Fruit fly (Drosophila melanogaster): ENCODE results near the gene CG44153.

The CG44153 gene

dm6 chr2L:10180182-10180779 lies at the start of gene CG44153:
Gene CG44153 (minus strand): TSS chr2L:10180256.
- no peak for TF ChIP-seq noc (tag; optimal IDR thresholded peaks at IDR 0.05)

dm6 chr2L:10226724-10227407 lies 46.8 kb upstream of the CG44153 start, which contains the start of gene CG5708:
Gene CG5708 (minus strand): TSS chr2L:10226808.
- no peak for TF ChIP-seq noc (tag; optimal IDR thresholded peaks at IDR 0.05)

dm6 chr2L:10226213-10226723 lies 46.2 kb upstream of the CG44153 start:
- TF ChIP-seq noc (tag; optimal IDR thresholded peaks at IDR 0.05): no peak

dm6 chr2L:10222550-10223231 lies 42.6 kb upstream of the CG44153 start, which contains the start of gene Bcs1:
Gene Bcs1 (plus strand): TSS chr2L:10222657.
- TF ChIP-seq noc (tag; optimal IDR thresholded peaks at IDR 0.05): no peak

- TF ChIP-seq noc (tag; optimal IDR thresholded peaks at IDR 0.05): no peak
These were observed 41.3 kb upstream of the CG44153 start for dm6 chr2L:10221387-10221705.

- no peak for TF ChIP-seq noc (tag; optimal IDR thresholded peaks at IDR 0.05)
These were observed 40.7 kb upstream of the CG44153 start, which contains the start of the genes Npc1a and Prosalpha6 for dm6 chr2L:10220501-10221386. Gene Npc1a (minus strand): TSS chr2L:10221216. Gene Prosalpha6 (plus strand): TSS chr2L:10221351.

- TF ChIP-seq noc (tag; optimal IDR thresholded peaks at IDR 0.05): no peak
These were observed 40.0 kb upstream of the CG44153 start for dm6 chr2L:10220010-10220409.

dm6 chr2L:10210631-10211557 lies 30.8 kb upstream of the CG44153 start, which contains the start of the genes CG5727 and ath:
Gene CG5727 (minus strand): TSS chr2L:10210681.
Gene ath (plus strand): TSS chr2L:10211143.
- no peak for TF ChIP-seq noc (tag; optimal IDR thresholded peaks at IDR 0.05)

dm6 chr2L:10208799-10209794 lies 29.0 kb upstream of the CG44153 start, which contains the start of gene CG5731:
Gene CG5731 (minus strand): TSS chr2L:10209744.
- no peak for TF ChIP-seq noc (tag; optimal IDR thresholded peaks at IDR 0.05)

- no peak for TF ChIP-seq noc (tag; optimal IDR thresholded peaks at IDR 0.05)
These were observed 26.6 kb upstream of the CG44153 start, which contains the start of gene Snx17 for dm6 chr2L:10206633-10207162. Gene Snx17 (minus strand): TSS chr2L:10206961.

dm6 chr2L:10205940-10206339 lies 25.9 kb upstream of the CG44153 start:
- no peak for TF ChIP-seq noc (tag; optimal IDR thresholded peaks at IDR 0.05)

dm6 chr2L:10203933-10204509 lies 24.0 kb upstream of the CG44153 start, which contains the start of gene CG34159:
Gene CG34159 (minus strand): TSS chr2L:10204317.
- TF ChIP-seq noc (tag; optimal IDR thresholded peaks at IDR 0.05): peak; percentile 13
